Worm (Caenorhabditis elegans): ENCODE data around the gene Y22F5A.11.

DNA sequence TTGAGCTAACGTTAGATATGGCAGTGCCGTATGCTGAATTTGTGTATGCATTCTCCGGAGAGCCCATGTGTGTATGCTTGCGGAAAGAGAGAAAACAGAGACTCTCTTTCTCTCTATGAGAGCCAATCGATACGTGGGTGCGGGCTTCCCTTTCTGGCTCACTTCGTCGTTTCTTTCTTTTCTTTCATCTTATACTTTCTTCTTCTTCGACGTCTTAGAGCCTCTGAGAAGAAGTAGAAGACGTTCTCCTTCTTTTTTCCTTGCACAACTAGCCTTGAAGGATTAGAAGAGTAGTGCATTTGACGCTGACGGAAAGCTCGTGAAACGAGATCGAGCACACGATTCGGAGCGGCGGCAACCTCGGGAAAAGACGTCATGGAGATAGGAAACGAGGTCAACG is 1.6 kb downstream of the Y22F5A.11 start:
- TF ChIP-seq nhr-237 (tag; optimal IDR thresholded peaks at IDR 0.05) (no peak), nhr-23 (tag; optimal IDR thresholded peaks at IDR 0.05) (no peak), elt-3 (tag; optimal IDR thresholded peaks at IDR 0.05) (no peak), lsy-2 (tag; optimal IDR thresholded peaks at IDR 0.05) (peak in 1 of 2 experiments; percentile 67), nhr-11 (tag; optimal IDR thresholded peaks at IDR 0.05) (no peak), nhr-77 (tag; optimal IDR thresholded peaks at IDR 0.05) (no peak), lin-13 (GFP tag; optimal IDR thresholded peaks at IDR 0.05) (peak; percentile 40), egl-27 (tag; optimal IDR thresholded peaks at IDR 0.05) (peak; percentile 36), nhr-12 (tag; optimal IDR thresholded peaks at IDR 0.05) (no peak), crh-2 (tag; optimal IDR thresholded peaks at IDR 0.05) (peak; percentile 46), ztf-11 (tag; optimal IDR thresholded peaks at IDR 0.05) (no peak)

All from whole organism, L2 larva.